Fruit fly (Drosophila melanogaster) whole organism, embryonic: ENCODE data around the gene mthl14.

ENCODE experiments used
- BEAF-32 ChIP-seq: fragments of 200-800 bp; sonication (Bioruptor generic); optimal IDR thresholded peaks from 3 replicates; lab custom pipeline; 2017; ENCODE audit warnings: missing biosample characterization, missing genetic modification characterization, mild to moderate bottlenecking, moderate library complexity, missing genetic modification reagents
- C15 ChIP-seq: fragments of 200-800 bp; sonication (Bioruptor generic); IDR thresholded peaks from 3 replicates; pipeline ENCODE4 v1.3.6; 2022; ENCODE audit warnings: missing biosample characterization, missing genetic modification characterization
- CG10209 ChIP-seq: fragments of 200-800 bp; sonication (Bioruptor generic); optimal IDR thresholded peaks from 3 replicates; lab custom pipeline; 2017; ENCODE audit warnings: missing biosample characterization, mild to moderate bottlenecking, missing genetic modification characterization, missing genetic modification reagents
- CG10274 ChIP-seq: fragments of 200-800 bp; sonication (Bioruptor generic); optimal IDR thresholded peaks from 3 replicates; lab custom pipeline; 2017; ENCODE audit warnings: missing biosample characterization, mild to moderate bottlenecking, missing genetic modification characterization
- CG10959 ChIP-seq: fragments of 200-800 bp; sonication (Bioruptor generic); IDR thresholded peaks from 2 replicates; pipeline ENCODE4 v1.3.6; 2022; ENCODE audit warnings: missing biosample characterization, missing genetic modification characterization
- CG11695 ChIP-seq: fragments of 200-800 bp; sonication (Bioruptor generic); IDR thresholded peaks from 3 replicates; pipeline ENCODE4 v1.3.6; 2022; ENCODE audit warnings: missing biosample characterization, missing genetic modification characterization
- CG12744 ChIP-seq: fragments of 200-800 bp; sonication (Bioruptor generic); optimal IDR thresholded peaks from 2 replicates; lab custom pipeline; 2016; ENCODE audit warnings: missing biosample characterization, missing genetic modification characterization
- CG17359 ChIP-seq: fragments of 200-800 bp; sonication (Bioruptor generic); optimal IDR thresholded peaks from 3 replicates; lab custom pipeline; 2018; ENCODE audit warnings: missing biosample characterization, mild to moderate bottlenecking, missing genetic modification characterization, moderate library complexity
- CG18476 ChIP-seq: fragments of 200-800 bp; sonication (Bioruptor generic); optimal IDR thresholded peaks from 2 replicates; lab custom pipeline; 2016; ENCODE audit warnings: missing biosample characterization, mild to moderate bottlenecking, missing genetic modification characterization
- CG2678 ChIP-seq: fragments of 200-800 bp; sonication (Bioruptor generic); optimal IDR thresholded peaks from 3 replicates; lab custom pipeline; 2019; ENCODE audit warnings: missing biosample characterization, mild to moderate bottlenecking, missing genetic modification characterization, moderate library complexity
- CG30431 ChIP-seq: fragments of 200-800 bp; sonication (Bioruptor generic); optimal IDR thresholded peaks from 2 replicates; lab custom pipeline; 2017; ENCODE audit warnings: missing biosample characterization, missing genetic modification characterization
- CG3407 ChIP-seq: fragments of 200-800 bp; sonication (Bioruptor generic); optimal IDR thresholded peaks from 2 replicates; lab custom pipeline; 2018; ENCODE audit warnings: missing biosample characterization, mild to moderate bottlenecking, missing genetic modification characterization
- CG3995 ChIP-seq: fragments of 200-800 bp; sonication (Bioruptor generic); optimal IDR thresholded peaks from 3 replicates; lab custom pipeline; 2016; ENCODE audit warnings: missing biosample characterization, missing genetic modification characterization
- CG4404 ChIP-seq: fragments of 200-800 bp; sonication (Bioruptor generic); IDR thresholded peaks from 2 replicates; pipeline ENCODE4 v1.3.6; 2022; ENCODE audit warnings: missing biosample characterization, missing genetic modification characterization
- CG4424 ChIP-seq: fragments of 200-800 bp; sonication (Bioruptor generic); optimal IDR thresholded peaks from 3 replicates; lab custom pipeline; 2016; ENCODE audit warnings: missing biosample characterization, missing genetic modification characterization
- CG4617 ChIP-seq: fragments of 200-800 bp; sonication (Bioruptor generic); optimal IDR thresholded peaks from 3 replicates; lab custom pipeline; 2016; ENCODE audit warnings: missing biosample characterization, missing genetic modification characterization, borderline replicate concordance
- CG6272 ChIP-seq: fragments of 200-800 bp; sonication (Bioruptor generic); IDR thresholded peaks from 2 replicates; pipeline ENCODE4 v1.3.6; 2022; ENCODE audit warnings: missing biosample characterization, missing genetic modification characterization
- CG7271 ChIP-seq: fragments of 200-800 bp; sonication (Bioruptor generic); optimal IDR thresholded peaks from 2 replicates; lab custom pipeline; 2018; ENCODE audit warnings: missing biosample characterization, mild to moderate bottlenecking, missing genetic modification characterization, moderate library complexity
- CG7839 ChIP-seq: fragments of 200-800 bp; sonication (Bioruptor generic); optimal IDR thresholded peaks from 3 replicates; lab custom pipeline; 2018; ENCODE audit warnings: missing biosample characterization, mild to moderate bottlenecking, missing genetic modification characterization, moderate library complexity
- CG8478 ChIP-seq: fragments of >200 bp; optimal IDR thresholded peaks from 2 replicates; lab custom pipeline; 2018
- CG8765 ChIP-seq: fragments of 200-800 bp; sonication (Bioruptor generic); IDR thresholded peaks from 2 replicates; pipeline ENCODE4 v1.3.6; 2022; ENCODE audit warnings: missing biosample characterization, missing genetic modification characterization
- CG9817 ChIP-seq: fragments of 200-800 bp; sonication (Bioruptor generic); optimal IDR thresholded peaks from 2 replicates; lab custom pipeline; 2018; ENCODE audit warnings: missing biosample characterization, mild to moderate bottlenecking, missing genetic modification characterization, moderate library complexity
- Chrac-16 ChIP-seq: fragments of 200-800 bp; sonication (Bioruptor generic); optimal IDR thresholded peaks from 3 replicates; lab custom pipeline; 2016; ENCODE audit warnings: missing biosample characterization, missing genetic modification characterization
- Drgx ChIP-seq: fragments of 200-800 bp; sonication (Bioruptor generic); IDR thresholded peaks from 2 replicates; pipeline ENCODE4 v1.3.6; 2022; ENCODE audit warnings: missing biosample characterization, missing genetic modification characterization
- H15 ChIP-seq: fragments of 200-800 bp; sonication (Bioruptor generic); IDR thresholded peaks from 3 replicates; pipeline ENCODE4 v1.3.6; 2022; ENCODE audit warnings: missing biosample characterization, missing genetic modification characterization
- HLH3B ChIP-seq: fragments of 200-800 bp; sonication (Bioruptor generic); IDR thresholded peaks from 2 replicates; pipeline ENCODE4 v1.3.6; 2022; ENCODE audit warnings: missing biosample characterization, missing genetic modification characterization
- HLH54F ChIP-seq: fragments of 200-800 bp; sonication (Bioruptor generic); optimal IDR thresholded peaks from 3 replicates; lab custom pipeline; 2016; ENCODE audit warnings: missing biosample characterization, missing genetic modification characterization
- Hr3 ChIP-seq: fragments of 200-800 bp; sonication (Bioruptor generic); optimal IDR thresholded peaks from 3 replicates; lab custom pipeline; 2016; ENCODE audit warnings: missing biosample characterization, missing genetic modification characterization
- Nf-YA ChIP-seq: fragments of 200-800 bp; sonication (Bioruptor generic); IDR thresholded peaks from 2 replicates; pipeline ENCODE4 v1.3.6; 2022; ENCODE audit warnings: missing biosample characterization, missing genetic modification characterization
- Taf1 ChIP-seq: fragments of 200-800 bp; sonication (Bioruptor generic); IDR thresholded peaks from 2 replicates; pipeline ENCODE4 v1.3.6; 2022; ENCODE audit warnings: missing biosample characterization, missing genetic modification characterization
- ap ChIP-seq: fragments of 200-800 bp; sonication (Bioruptor generic); IDR thresholded peaks from 2 replicates; pipeline ENCODE4 v1.3.6; 2022; ENCODE audit warnings: missing biosample characterization, missing genetic modification characterization
- ara ChIP-seq: fragments of 200-800 bp; sonication (Bioruptor generic); IDR thresholded peaks from 2 replicates; pipeline ENCODE4 v1.3.6; 2022; ENCODE audit warnings: missing biosample characterization, missing genetic modification characterization
- bigmax ChIP-seq: fragments of 200-800 bp; sonication (Bioruptor generic); optimal IDR thresholded peaks from 2 replicates; lab custom pipeline; 2018; ENCODE audit warnings: missing biosample characterization, mild to moderate bottlenecking, missing genetic modification characterization
- chif ChIP-seq, 2 experiments: fragments of 200-800 bp; sonication (Bioruptor generic); optimal IDR thresholded peaks; 3 replicates each; lab custom pipeline; 2016; ENCODE audit warnings: missing biosample characterization in 2 of 2, missing genetic modification characterization in 2 of 2
- chn ChIP-seq: fragments of 200-800 bp; sonication (Bioruptor generic); optimal IDR thresholded peaks from 2 replicates; lab custom pipeline; 2016; ENCODE audit warnings: missing biosample characterization, missing genetic modification characterization
- gce ChIP-seq: fragments of 200-800 bp; sonication (Bioruptor generic); IDR thresholded peaks from 3 replicates; pipeline ENCODE4 v1.3.6; 2022; ENCODE audit warnings: missing biosample characterization, missing genetic modification characterization
- gem ChIP-seq: fragments of 200-800 bp; sonication (Bioruptor generic); optimal IDR thresholded peaks from 2 replicates; lab custom pipeline; 2019; ENCODE audit warnings: missing biosample characterization, mild to moderate bottlenecking, missing genetic modification characterization, moderate library complexity
- gfzf ChIP-seq: fragments of 200-800 bp; sonication (Bioruptor generic); optimal IDR thresholded peaks from 2 replicates; lab custom pipeline; 2016; ENCODE audit warnings: missing biosample characterization, mild to moderate bottlenecking, missing genetic modification characterization, moderate library complexity
- kah ChIP-seq: fragments of 200-800 bp; sonication (Bioruptor generic); optimal IDR thresholded peaks from 2 replicates; lab custom pipeline; 2018; ENCODE audit warnings: missing biosample characterization, mild to moderate bottlenecking, missing genetic modification characterization
- nerfin-1 ChIP-seq: fragments of 200-800 bp; sonication (Bioruptor generic); optimal IDR thresholded peaks from 3 replicates; lab custom pipeline; 2019; ENCODE audit warnings: missing biosample characterization, mild to moderate bottlenecking, missing genetic modification characterization, moderate library complexity
- pfk ChIP-seq: fragments of 200-800 bp; sonication (Bioruptor generic); optimal IDR thresholded peaks from 2 replicates; lab custom pipeline; 2018; ENCODE audit warnings: missing biosample characterization, mild to moderate bottlenecking, missing genetic modification characterization, moderate library complexity
- pnt ChIP-seq: fragments of 200-800 bp; sonication (Bioruptor generic); optimal IDR thresholded peaks from 3 replicates; lab custom pipeline; 2016; ENCODE audit warnings: missing biosample characterization, missing genetic modification characterization
- so ChIP-seq: fragments of 200-800 bp; sonication (Bioruptor generic); IDR thresholded peaks from 3 replicates; pipeline ENCODE4 v1.3.6; 2022; ENCODE audit warnings: missing biosample characterization, missing genetic modification characterization
- stwl ChIP-seq: fragments of 200-800 bp; sonication (Bioruptor generic); optimal IDR thresholded peaks from 3 replicates; lab custom pipeline; 2018; ENCODE audit warnings: missing biosample characterization, mild to moderate bottlenecking, missing genetic modification characterization, moderate library complexity
- tio ChIP-seq: fragments of 200-800 bp; sonication (Bioruptor generic); optimal IDR thresholded peaks from 2 replicates; lab custom pipeline; 2017; ENCODE audit warnings: missing biosample characterization, missing genetic modification characterization, inconsistent platforms
- ttk ChIP-seq: fragments of 200-800 bp; sonication (Bioruptor generic); IDR thresholded peaks from 2 replicates; pipeline ENCODE4 v2.1.2; 2022; ENCODE audit warnings: missing biosample characterization, missing genetic modification characterization
- unpg ChIP-seq: fragments of 200-800 bp; sonication (Bioruptor generic); optimal IDR thresholded peaks from 3 replicates; lab custom pipeline; 2018; ENCODE audit warnings: missing biosample characterization, mild to moderate bottlenecking, missing genetic modification characterization, moderate library complexity
- vvl ChIP-seq: fragments of 200-800 bp; sonication (Bioruptor generic); IDR thresholded peaks from 2 replicates; pipeline ENCODE4 v1.3.6; 2022; ENCODE audit warnings: missing biosample characterization, missing genetic modification characterization
- zfh2 ChIP-seq: fragments of 200-800 bp; sonication (Bioruptor generic); optimal IDR thresholded peaks from 2 replicates; lab custom pipeline; 2016; ENCODE audit warnings: missing biosample characterization, missing genetic modification characterization

Gene mthl14

dm6 chr3L:223019-223902 lies 24.0 kb upstream of the mthl14 start, which contains the start of the genes pyx and CG33229 (continued):
- TF ChIP-seq bigmax (GFP tag; lab: Kevin White, UChicago), result no peak
- TF ChIP-seq so (GFP tag; lab: Robert Waterston, UW), result peak; percentile 60; the same call in 1 of the 3 replicates
- TF ChIP-seq kah (GFP tag; lab: Kevin White, UChicago), result peak; percentile 39
- peak; percentile 77 for TF ChIP-seq CG6272 (GFP tag; lab: Robert Waterston, UW)
- TF ChIP-seq nerfin-1 (tag; lab: Kevin White, UChicago), result peak; percentile 62
- TF ChIP-seq Nf-YA (GFP tag; lab: Robert Waterston, UW), result no peak; the same call in 1 of the 2 replicates
- TF ChIP-seq CG11695 (GFP tag; lab: Robert Waterston, UW), result peak; percentile 69; the same call in 1 of the 3 replicates
- TF ChIP-seq CG2678, result peak; percentile 92
- no peak for TF ChIP-seq CG8478 (lab: Kevin White, UChicago)
- peak; percentile 94 for TF ChIP-seq HLH54F
- TF ChIP-seq CG7271 (tag; lab: Kevin White, UChicago), result no peak
- TF ChIP-seq ttk (GFP tag; lab: Robert Waterston, UW), result peak; percentile 66
- TF ChIP-seq pnt (GFP tag; lab: Kevin White, UChicago), result peak; percentile 67
- peak; percentile 66; the same call in 1 of the 3 replicates for TF ChIP-seq C15
- TF ChIP-seq Hr3 (GFP tag; lab: Kevin White, UChicago), result peak; percentile 87
- peak; percentile 89 for TF ChIP-seq CG4424 (GFP tag; lab: Kevin White, UChicago)
- peak; percentile 94 for TF ChIP-seq zfh2 (GFP tag; lab: Kevin White, UChicago)
- peak; percentile 2 for TF ChIP-seq stwl (tag; lab: Kevin White, UChicago)
- peak; percentile 70; the same call in 1 of the 3 replicates for TF ChIP-seq H15 (GFP tag; lab: Robert Waterston, UW)
- TF ChIP-seq gem (tag; lab: Kevin White, UChicago), result peak; percentile 91
- no peak for TF ChIP-seq pfk (GFP tag; lab: Kevin White, UChicago)
- peak; percentile 85 for TF ChIP-seq CG10209 (GFP tag; lab: Kevin White, UChicago)
- peak; percentile 37 for TF ChIP-seq BEAF-32
- TF ChIP-seq ara (GFP tag; lab: Robert Waterston, UW), result peak; percentile 58
- TF ChIP-seq Drgx, result peak; percentile 77
- no peak; the same call in 1 of the 2 replicates for TF ChIP-seq Taf1 (GFP tag; lab: Robert Waterston, UW)
- TF ChIP-seq HLH3B (GFP tag; lab: Robert Waterston, UW), result peak; percentile 77; the same call in 1 of the 2 replicates
- 0 out of 2 replicates have a peak, but pooled peaks have one; percentile 21 for TF ChIP-seq CG10959 (GFP tag; lab: Robert Waterston, UW)
- peak; percentile 87 for TF ChIP-seq CG7839 (tag; lab: Kevin White, UChicago)
- peak; percentile 80 for TF ChIP-seq CG4404 (GFP tag; lab: Robert Waterston, UW)
- peak; percentile 78 for TF ChIP-seq CG17359 (tag; lab: Kevin White, UChicago)
- TF ChIP-seq CG18476, result peak; percentile 100
- TF ChIP-seq CG8765 (GFP tag; lab: Robert Waterston, UW), result peak; percentile 52; the same call in 1 of the 2 replicates
- peak; percentile 90 for TF ChIP-seq CG9817 (tag; lab: Kevin White, UChicago)
- TF ChIP-seq CG3407 (GFP tag; lab: Kevin White, UChicago), result peak; percentile 58
- peak; percentile 84 for TF ChIP-seq chn (GFP tag; lab: Kevin White, UChicago)
- peak; percentile 70 for TF ChIP-seq CG30431
- peak; percentile 90 for TF ChIP-seq tio
- peak; percentile 75 for TF ChIP-seq CG12744
- peak; percentile 76 for TF ChIP-seq vvl
- peak; percentile 73 to 79 for TF ChIP-seq chif (GFP tag; optimal IDR thresholded peaks at IDR 0.05; lab: Kevin White, UChicago)
- TF ChIP-seq unpg (GFP tag; lab: Kevin White, UChicago), result peak; percentile 74
- TF ChIP-seq ap (GFP tag; lab: Robert Waterston, UW), result peak; percentile 36; the same call in 1 of the 2 replicates
- peak; percentile 75 for TF ChIP-seq CG10274 (GFP tag; lab: Kevin White, UChicago)
- TF ChIP-seq CG4617 (GFP tag; lab: Kevin White, UChicago), result peak; percentile 63
- TF ChIP-seq Chrac-16, result peak; percentile 89
- TF ChIP-seq gce (GFP tag; lab: Robert Waterston, UW), result peak; percentile 60; the same call in 2 of the 3 replicates
- TF ChIP-seq gfzf (GFP tag; lab: Kevin White, UChicago), result peak; percentile 77
- TF ChIP-seq CG3995 (GFP tag; lab: Kevin White, UChicago), result peak; percentile 43
